Fruit fly (Drosophila melanogaster) whole organism, embryonic: Measurements from ENCODE around the gene CG9676.
A peak's percentile ranks its signal among the peaks of the same experiment; 100 is the strongest.

Source experiments
- Antp ChIP-seq: fragments of 200-800 bp; sonication (Bioruptor generic); optimal IDR thresholded peaks from 3 replicates; lab custom pipeline; 2016; ENCODE audit warnings: missing biosample characterization, missing genetic modification characterization
- CG10366 ChIP-seq: fragments of 200-800 bp; sonication (Bioruptor generic); IDR thresholded peaks from 2 replicates; pipeline ENCODE4 v1.3.6; 2022; ENCODE audit warnings: missing biosample characterization, missing genetic modification characterization
- CG11085 ChIP-seq: fragments of 200-800 bp; sonication (Bioruptor generic); IDR thresholded peaks from 2 replicates; pipeline ENCODE4 v1.3.6; 2022; ENCODE audit warnings: missing biosample characterization, missing genetic modification characterization
- CG11504 ChIP-seq: fragments of 200-800 bp; sonication (Bioruptor generic); optimal IDR thresholded peaks from 3 replicates; lab custom pipeline; 2019; ENCODE audit warnings: missing biosample characterization, mild to moderate bottlenecking, missing genetic modification characterization, moderate library complexity
- CG13424 ChIP-seq: fragments of 200-800 bp; sonication (Bioruptor generic); optimal IDR thresholded peaks from 2 replicates; lab custom pipeline; 2019; ENCODE audit warnings: missing biosample characterization, mild to moderate bottlenecking, missing genetic modification characterization, moderate library complexity
- CG14014 ChIP-seq: fragments of 200-800 bp; sonication (Bioruptor generic); IDR thresholded peaks from 2 replicates; pipeline ENCODE4 v1.3.6; 2022; ENCODE audit warnings: missing biosample characterization, missing genetic modification characterization
- CG14965 ChIP-seq: fragments of 200-800 bp; sonication (Bioruptor generic); optimal IDR thresholded peaks from 2 replicates; lab custom pipeline; 2016; ENCODE audit warnings: missing biosample characterization, missing genetic modification characterization, borderline replicate concordance
- CG15514 ChIP-seq: fragments of 200-800 bp; sonication (Bioruptor generic); optimal IDR thresholded peaks from 3 replicates; lab custom pipeline; 2017; ENCODE audit warnings: missing biosample characterization, missing genetic modification characterization, mild to moderate bottlenecking, moderate library complexity, missing genetic modification reagents
- CG18262 ChIP-seq: fragments of 200-800 bp; optimal IDR thresholded peaks from 3 replicates; lab custom pipeline; 2019; ENCODE audit warnings: missing biosample characterization, mild to moderate bottlenecking, missing genetic modification characterization, moderate library complexity
- CG18599 ChIP-seq: fragments of 200-800 bp; sonication (Bioruptor generic); optimal IDR thresholded peaks from 3 replicates; lab custom pipeline; 2017; ENCODE audit warnings: missing biosample characterization, missing genetic modification characterization, mild to moderate bottlenecking, moderate library complexity, missing genetic modification reagents
- CG2875 ChIP-seq: fragments of 200-800 bp; sonication (Bioruptor generic); optimal IDR thresholded peaks from 2 replicates; lab custom pipeline; 2017; ENCODE audit warnings: missing biosample characterization, mild to moderate bottlenecking, missing genetic modification characterization, missing genetic modification reagents
- CG30020 ChIP-seq: fragments of 200-800 bp; optimal IDR thresholded peaks from 2 replicates; lab custom pipeline; 2019; ENCODE audit warnings: missing biosample characterization, mild to moderate bottlenecking, missing genetic modification characterization, moderate library complexity
- CG30403 ChIP-seq: fragments of 200-800 bp; sonication (Bioruptor generic); optimal IDR thresholded peaks from 3 replicates; lab custom pipeline; 2016; ENCODE audit warnings: missing biosample characterization, missing genetic modification characterization
- CG32772 ChIP-seq: fragments of 200-800 bp; sonication (Bioruptor generic); IDR thresholded peaks from 2 replicates; pipeline ENCODE4 v1.3.6; 2022; ENCODE audit warnings: missing biosample characterization, missing genetic modification characterization
- CG33557 ChIP-seq: fragments of 200-800 bp; sonication (Bioruptor generic); optimal IDR thresholded peaks from 2 replicates; lab custom pipeline; 2019; ENCODE audit warnings: missing biosample characterization, mild to moderate bottlenecking, missing genetic modification characterization, moderate library complexity
- CG4360 ChIP-seq: fragments of 200-800 bp; sonication (Bioruptor generic); IDR thresholded peaks from 2 replicates; pipeline ENCODE4 v1.3.6; 2022; ENCODE audit warnings: missing biosample characterization, missing genetic modification characterization
- CG6791 ChIP-seq: fragments of 200-800 bp; sonication (Bioruptor generic); IDR thresholded peaks from 3 replicates; pipeline ENCODE4 v1.3.6; 2022; ENCODE audit warnings: missing biosample characterization, missing genetic modification characterization; ENCODE audit not compliant: partially characterized antibody
- CG7786 ChIP-seq: fragments of 200-800 bp; sonication (Bioruptor generic); optimal IDR thresholded peaks from 2 replicates; lab custom pipeline; 2016; ENCODE audit warnings: missing biosample characterization, missing genetic modification characterization
- CoRest ChIP-seq: fragments of 200-800 bp; sonication (Bioruptor generic); optimal IDR thresholded peaks from 3 replicates; lab custom pipeline; 2018; ENCODE audit warnings: missing biosample characterization, mild to moderate bottlenecking, missing genetic modification characterization, moderate library complexity
- Dek ChIP-seq: fragments of 200-800 bp; sonication (Bioruptor generic); optimal IDR thresholded peaks from 3 replicates; lab custom pipeline; 2019; ENCODE audit warnings: missing biosample characterization, mild to moderate bottlenecking, missing genetic modification characterization, moderate library complexity
- Fer1 ChIP-seq: fragments of 200-800 bp; sonication (Bioruptor generic); optimal IDR thresholded peaks from 2 replicates; lab custom pipeline; 2017; ENCODE audit warnings: missing biosample characterization, mild to moderate bottlenecking, missing genetic modification characterization
- Hr51 ChIP-seq, 2 experiments: fragments of 200-800 bp; sonication (Bioruptor generic); optimal IDR thresholded peaks; 2 replicates in 1 of 2; 3 replicates in 1 of 2; lab custom pipeline; 2016 to 2018; ENCODE audit warnings: missing biosample characterization in 2 of 2, missing genetic modification characterization in 2 of 2, mild to moderate bottlenecking in 1 of 2, moderate library complexity in 1 of 2
- Hr78 ChIP-seq, 2 experiments: fragments of 200-800 bp in 1 of 2; fragments of >200 bp in 1 of 2; sonication (Bioruptor generic) in 1 of 2; optimal IDR thresholded peaks; 2 replicates each; lab custom pipeline; 2017 to 2019; ENCODE audit warnings: missing biosample characterization in 2 of 2, missing genetic modification characterization in 2 of 2, mild to moderate bottlenecking in 1 of 2, moderate library complexity in 1 of 2
- Med ChIP-seq: fragments of 200-800 bp; sonication (Bioruptor generic); peaks from one replicate; lab custom pipeline; 2016; ENCODE audit warnings: missing biosample characterization, missing genetic modification characterization, mild to moderate bottlenecking, inconsistent platforms, moderate library complexity
- NfI ChIP-seq: fragments of 200-800 bp; sonication (Bioruptor generic); optimal IDR thresholded peaks from 3 replicates; lab custom pipeline; 2018; ENCODE audit warnings: missing biosample characterization, mild to moderate bottlenecking, missing genetic modification characterization, moderate library complexity
- Pdp1 ChIP-seq, 2 experiments: fragments of 200-800 bp; sonication (Bioruptor generic); optimal IDR thresholded peaks; 3 replicates each; lab custom pipeline; 2016; ENCODE audit warnings: missing biosample characterization in 2 of 2, missing genetic modification characterization in 2 of 2, mild to moderate bottlenecking in 1 of 2, moderate library complexity in 1 of 2
- Scr ChIP-seq: fragments of 200-800 bp; sonication (Bioruptor generic); IDR thresholded peaks from 2 replicates; pipeline ENCODE4 v1.3.6; 2022; ENCODE audit warnings: missing biosample characterization, missing genetic modification characterization; ENCODE audit not compliant: partially characterized antibody
- Six4 ChIP-seq: fragments of 200-800 bp; sonication (Bioruptor generic); optimal IDR thresholded peaks from 2 replicates; lab custom pipeline; 2016; ENCODE audit warnings: missing biosample characterization, missing genetic modification characterization
- Sox100B ChIP-seq: fragments of 200-800 bp; sonication (Bioruptor generic); optimal IDR thresholded peaks from 3 replicates; lab custom pipeline; 2018; ENCODE audit warnings: missing biosample characterization, mild to moderate bottlenecking, missing genetic modification characterization
- bcd ChIP-seq: fragments of 200-800 bp; sonication (Bioruptor generic); optimal IDR thresholded peaks from 2 replicates; lab custom pipeline; 2017; ENCODE audit warnings: missing biosample characterization, mild to moderate bottlenecking, missing genetic modification characterization
- cad ChIP-seq: fragments of >200 bp; optimal IDR thresholded peaks from 2 replicates; lab custom pipeline; 2017; ENCODE audit warnings: missing biosample characterization, missing genetic modification characterization
- chinmo ChIP-seq: fragments of 200-800 bp; sonication (Bioruptor generic); IDR thresholded peaks from 4 replicates; pipeline ENCODE4 v1.3.6; 2022; ENCODE audit warnings: missing biosample characterization, missing genetic modification characterization; ENCODE audit not compliant: partially characterized antibody
- dysf ChIP-seq: fragments of 200-800 bp; sonication (Bioruptor generic); IDR thresholded peaks from 3 replicates; pipeline ENCODE4 v1.3.6; 2022; ENCODE audit warnings: missing biosample characterization, missing genetic modification characterization
- ftz-f1 ChIP-seq: fragments of 200-800 bp; sonication (Bioruptor generic); optimal IDR thresholded peaks from 2 replicates; lab custom pipeline; 2016; ENCODE audit warnings: missing biosample characterization, missing genetic modification characterization
- jumu ChIP-seq: fragments of 200-800 bp; sonication (Bioruptor generic); optimal IDR thresholded peaks from 3 replicates; lab custom pipeline; 2016; ENCODE audit warnings: missing biosample characterization, missing genetic modification characterization
- lmd ChIP-seq: fragments of 200-800 bp; sonication (Bioruptor generic); IDR thresholded peaks from 2 replicates; pipeline ENCODE4 v1.3.6; 2022; ENCODE audit warnings: missing biosample characterization, missing genetic modification characterization
- nmo ChIP-seq: fragments of 200-800 bp; sonication (Bioruptor generic); optimal IDR thresholded peaks from 2 replicates; lab custom pipeline; 2018; ENCODE audit warnings: missing biosample characterization, mild to moderate bottlenecking, missing genetic modification characterization, moderate library complexity
- odd ChIP-seq: fragments of 200-800 bp; sonication (Bioruptor generic); optimal IDR thresholded peaks from 2 replicates; lab custom pipeline; 2017; ENCODE audit warnings: missing biosample characterization, mild to moderate bottlenecking, missing genetic modification characterization
- phol ChIP-seq: fragments of 200-800 bp; sonication (Bioruptor generic); optimal IDR thresholded peaks from 3 replicates; lab custom pipeline; 2018; ENCODE audit warnings: missing biosample characterization, mild to moderate bottlenecking, missing genetic modification characterization, moderate library complexity
- row ChIP-seq: fragments of 200-800 bp; sonication (Bioruptor generic); IDR thresholded peaks from 3 replicates; pipeline ENCODE4 v1.3.6; 2022; ENCODE audit warnings: missing biosample characterization, missing genetic modification characterization
- scrt ChIP-seq: fragments of 200-800 bp; sonication (Bioruptor generic); optimal IDR thresholded peaks from 2 replicates; lab custom pipeline; 2018; ENCODE audit warnings: missing biosample characterization, mild to moderate bottlenecking, missing genetic modification characterization, moderate library complexity
- seq ChIP-seq: fragments of 200-800 bp; sonication (Bioruptor generic); IDR thresholded peaks from 2 replicates; pipeline ENCODE4 v1.3.6; 2022; ENCODE audit warnings: missing biosample characterization, missing genetic modification characterization
- sim ChIP-seq: fragments of 200-800 bp; sonication (Bioruptor generic); IDR thresholded peaks from 2 replicates; pipeline ENCODE4 v1.3.6; 2022; ENCODE audit warnings: missing biosample characterization, missing genetic modification characterization
- sr ChIP-seq: fragments of 200-800 bp; sonication (Bioruptor generic); IDR thresholded peaks from 3 replicates; pipeline ENCODE4 v1.3.6; 2022; ENCODE audit warnings: missing biosample characterization, missing genetic modification characterization
- sug ChIP-seq: fragments of 200-800 bp; optimal IDR thresholded peaks from 2 replicates; lab custom pipeline; 2019; ENCODE audit warnings: missing biosample characterization, mild to moderate bottlenecking, missing genetic modification characterization, moderate library complexity
- tin ChIP-seq: fragments of 200-800 bp; sonication (Bioruptor generic); optimal IDR thresholded peaks from 3 replicates; lab custom pipeline; 2016; ENCODE audit warnings: missing biosample characterization, missing genetic modification characterization
- wor ChIP-seq: fragments of 200-800 bp; sonication (Bioruptor generic); IDR thresholded peaks from 2 replicates; pipeline ENCODE4 v1.3.6; 2022; ENCODE audit warnings: missing biosample characterization, missing genetic modification characterization

Gene CG9676

dm6 chrX:16696614-16697519, 3.1 kb downstream of the CG9676 start (continued):
- TF ChIP-seq bcd (GFP tag; lab: Kevin White, UChicago): peak; percentile 11
- TF ChIP-seq lmd: no peak
- TF ChIP-seq CG11085: no peak
- 0 out of 4 replicates have a peak, but pooled peaks have one; percentile 51 for TF ChIP-seq chinmo (GFP tag; lab: Robert Waterston, UW)
- no peak for TF ChIP-seq CG30020 (tag; lab: Kevin White, UChicago)
- no peak for TF ChIP-seq Six4 (GFP tag; lab: Kevin White, UChicago)
- no peak for TF ChIP-seq sim
- 0 out of 3 replicates have a peak, but pooled peaks have one; percentile 13 for TF ChIP-seq row (GFP tag; lab: Robert Waterston, UW)
- TF ChIP-seq ftz-f1: peak; percentile 52
- no peak for TF ChIP-seq CG4360
- TF ChIP-seq jumu: no peak
- no peak for TF ChIP-seq Hr78 (GFP tag; optimal IDR thresholded peaks at IDR 0.05; lab: Kevin White, UChicago)
- TF ChIP-seq sug (tag; lab: Kevin White, UChicago): no peak
- peak; percentile 21 for TF ChIP-seq nmo (GFP tag; lab: Kevin White, UChicago)
- TF ChIP-seq CoRest (tag; lab: Kevin White, UChicago): peak; percentile 17
- no peak for TF ChIP-seq CG14965 (GFP tag; lab: Kevin White, UChicago)
- no peak for TF ChIP-seq CG14014
- TF ChIP-seq phol (tag; lab: Kevin White, UChicago): peak; percentile 2
- TF ChIP-seq Dek (tag; lab: Kevin White, UChicago): no peak
- TF ChIP-seq sr (GFP tag; lab: Robert Waterston, UW): no peak
- TF ChIP-seq CG30403 (GFP tag; lab: Kevin White, UChicago): peak; percentile 7
- TF ChIP-seq Sox100B (GFP tag; lab: Kevin White, UChicago): peak; percentile 12
- TF ChIP-seq dysf (GFP tag; lab: Robert Waterston, UW): 0 out of 3 replicates have a peak, but pooled peaks have one; percentile 18
- no peak for TF ChIP-seq tin (GFP tag; lab: Kevin White, UChicago)
- peak; percentile 37 for TF ChIP-seq CG18262
- peak in 1 of 2 experiments; percentile 57 for TF ChIP-seq Pdp1 (GFP tag; optimal IDR thresholded peaks at IDR 0.05; lab: Kevin White, UChicago)
- no peak for TF ChIP-seq CG2875 (GFP tag; lab: Kevin White, UChicago)
- TF ChIP-seq NfI (GFP tag; lab: Kevin White, UChicago): no peak
- no peak for TF ChIP-seq cad (GFP tag; lab: Kevin White, UChicago)
- no peak for TF ChIP-seq scrt (GFP tag; lab: Kevin White, UChicago)
- peak; percentile 21 for TF ChIP-seq Fer1 (GFP tag; lab: Kevin White, UChicago)
- peak; percentile 55 for TF ChIP-seq CG11504
- no peak for TF ChIP-seq CG15514
- peak in 1 of 2 experiments; percentile 32 for TF ChIP-seq Hr51 (GFP tag; optimal IDR thresholded peaks at IDR 0.05; lab: Kevin White, UChicago)
- peak; percentile 40 for TF ChIP-seq CG18599 (GFP tag; lab: Kevin White, UChicago)
- no peak for TF ChIP-seq CG33557 (GFP tag; lab: Kevin White, UChicago)
- no peak for TF ChIP-seq CG7786
- no peak for TF ChIP-seq Scr (GFP tag; lab: Robert Waterston, UW)
- no peak for TF ChIP-seq wor
- TF ChIP-seq CG32772: no peak
- peak; percentile 1 for TF ChIP-seq CG13424
- no peak for TF ChIP-seq Antp (GFP tag; lab: Kevin White, UChicago)
- TF ChIP-seq odd (GFP tag; lab: Kevin White, UChicago): no peak
- 0 out of 3 replicates have a peak, but pooled peaks have one; percentile 27 for TF ChIP-seq CG6791
- no peak for TF ChIP-seq seq
- no peak for TF ChIP-seq CG10366 (GFP tag; lab: Robert Waterston, UW)
- TF ChIP-seq Med (GFP tag; lab: Kevin White, UChicago): peak; percentile 53
